Worm (Caenorhabditis elegans) whole organism, mixed stage, embryonic: ENCODE measurements around the gene ZK1010.10.

Experiments
- M03D4.4 ChIP-seq: sonication (generic microtip); optimal IDR thresholded peaks from 2 replicates; lab custom pipeline; 2017; ENCODE audit warnings: mild to moderate bottlenecking, missing genetic modification characterization, missing compliant biosample characterization
- bed-3 ChIP-seq: fragments of 200-800 bp; sonication (Bioruptor generic); optimal IDR thresholded peaks from 3 replicates; lab custom pipeline; 2018; ENCODE audit warnings: mild to moderate bottlenecking, missing genetic modification characterization, moderate library complexity, missing compliant biosample characterization
- blmp-1 ChIP-seq: fragments of 150-350 bp; optimal IDR thresholded peaks from 2 replicates; lab custom pipeline; 2014; ENCODE audit warnings: missing biosample characterization, missing genetic modification characterization
- ceh-39 ChIP-seq: fragments of 150-350 bp; optimal IDR thresholded peaks from 2 replicates; lab custom pipeline; 2014; ENCODE audit warnings: missing biosample characterization, missing genetic modification characterization
- ces-1 ChIP-seq: fragments of 150-350 bp; optimal IDR thresholded peaks from 2 replicates; lab custom pipeline; 2014; ENCODE audit warnings: missing biosample characterization, missing genetic modification reagents, missing genetic modification characterization
- cnd-1 ChIP-seq: fragments of 200-800 bp; sonication (Bioruptor generic); optimal IDR thresholded peaks from 2 replicates; lab custom pipeline; 2018; ENCODE audit warnings: mild to moderate bottlenecking, missing genetic modification characterization, missing compliant biosample characterization
- drap-1 ChIP-seq: fragments of 200-800 bp; sonication (Bioruptor generic); optimal IDR thresholded peaks from 3 replicates; lab custom pipeline; 2018; ENCODE audit warnings: mild to moderate bottlenecking, missing genetic modification characterization, missing compliant biosample characterization
- elt-1 ChIP-seq: sonication (generic microtip); optimal IDR thresholded peaks from 2 replicates; lab custom pipeline; 2017; ENCODE audit warnings: missing genetic modification characterization, mild to moderate bottlenecking, missing compliant biosample characterization, antibody characterized with exemption, moderate library complexity, borderline replicate concordance; ENCODE audit not compliant: insufficient read depth
- elt-3 ChIP-seq: fragments of 150-350 bp; optimal IDR thresholded peaks from 2 replicates; lab custom pipeline; 2014; ENCODE audit warnings: missing biosample characterization, missing genetic modification characterization
- flh-1 ChIP-seq: fragments of 200-800 bp; sonication (Bioruptor generic); optimal IDR thresholded peaks from 2 replicates; lab custom pipeline; 2018; ENCODE audit warnings: mild to moderate bottlenecking, missing genetic modification characterization, moderate library complexity, missing compliant biosample characterization
- ham-2 ChIP-seq: fragments of 200-800 bp; sonication (Bioruptor generic); optimal IDR thresholded peaks from 2 replicates; lab custom pipeline; 2018; ENCODE audit warnings: mild to moderate bottlenecking, missing genetic modification characterization, missing compliant biosample characterization
- hlh-1 ChIP-seq: fragments of 150-350 bp; optimal IDR thresholded peaks from 2 replicates; lab custom pipeline; 2014; ENCODE audit warnings: missing biosample characterization, missing genetic modification reagents, missing genetic modification characterization
- lin-32 ChIP-seq: fragments of 200-800 bp; sonication (Bioruptor generic); optimal IDR thresholded peaks from 2 replicates; lab custom pipeline; 2018; ENCODE audit warnings: mild to moderate bottlenecking, missing genetic modification characterization, missing compliant biosample characterization
- lsy-2 ChIP-seq: fragments of 150-350 bp; optimal IDR thresholded peaks from 2 replicates; lab custom pipeline; 2014; ENCODE audit warnings: missing biosample characterization, missing genetic modification characterization
- mab-5 ChIP-seq: fragments of 150-350 bp; optimal IDR thresholded peaks from 2 replicates; lab custom pipeline; 2014; ENCODE audit warnings: missing biosample characterization, missing genetic modification characterization
- mep-1 ChIP-seq: fragments of 150-350 bp; optimal IDR thresholded peaks from 2 replicates; lab custom pipeline; 2017; ENCODE audit warnings: missing biosample characterization, missing genetic modification reagents, missing genetic modification characterization, inconsistent platforms
- nhr-12 ChIP-seq: fragments of 150-350 bp; optimal IDR thresholded peaks from 2 replicates; lab custom pipeline; 2014; ENCODE audit warnings: missing biosample characterization, missing genetic modification characterization
- nhr-2 ChIP-seq: fragments of 150-350 bp; optimal IDR thresholded peaks from 2 replicates; lab custom pipeline; 2014; ENCODE audit warnings: missing biosample characterization, missing genetic modification characterization
- nhr-237 ChIP-seq: fragments of 150-350 bp; optimal IDR thresholded peaks from 2 replicates; lab custom pipeline; 2014; ENCODE audit warnings: missing biosample characterization, missing genetic modification characterization
- nhr-76 ChIP-seq: sonication (generic microtip); optimal IDR thresholded peaks from 2 replicates; lab custom pipeline; 2017; ENCODE audit warnings: missing biosample characterization, missing genetic modification characterization
- pha-4 ChIP-seq: fragments of 150-350 bp; optimal IDR thresholded peaks from 2 replicates; lab custom pipeline; 2018; ENCODE audit warnings: missing biosample characterization, missing genetic modification reagents, missing genetic modification characterization
- sem-2 ChIP-seq: fragments of 200-800 bp; sonication (Bioruptor generic); optimal IDR thresholded peaks from 2 replicates; lab custom pipeline; 2018; ENCODE audit warnings: mild to moderate bottlenecking, missing genetic modification characterization, missing compliant biosample characterization
- snpc-4 ChIP-seq: fragments of 150-350 bp; optimal IDR thresholded peaks from 2 replicates; lab custom pipeline; 2014; ENCODE audit warnings: missing biosample characterization, missing genetic modification characterization
- sptf-1 ChIP-seq: sonication (generic microtip); optimal IDR thresholded peaks from 2 replicates; lab custom pipeline; 2017; ENCODE audit warnings: mild to moderate bottlenecking, missing genetic modification characterization, moderate library complexity, missing compliant biosample characterization
- unc-120 ChIP-seq: sonication (generic microtip); optimal IDR thresholded peaks from 2 replicates; lab custom pipeline; 2017; ENCODE audit warnings: missing genetic modification characterization, missing compliant biosample characterization; ENCODE audit not compliant: poor library complexity, severe bottlenecking
- unc-62 ChIP-seq: fragments of 150-350 bp; optimal IDR thresholded peaks from 2 replicates; lab custom pipeline; 2014; ENCODE audit warnings: missing biosample characterization, missing genetic modification reagents, missing genetic modification characterization
- zip-8 ChIP-seq: fragments of 150-350 bp; optimal IDR thresholded peaks from 2 replicates; lab custom pipeline; 2014; ENCODE audit warnings: missing biosample characterization, missing genetic modification characterization

The ZK1010.10 gene

DNA sequence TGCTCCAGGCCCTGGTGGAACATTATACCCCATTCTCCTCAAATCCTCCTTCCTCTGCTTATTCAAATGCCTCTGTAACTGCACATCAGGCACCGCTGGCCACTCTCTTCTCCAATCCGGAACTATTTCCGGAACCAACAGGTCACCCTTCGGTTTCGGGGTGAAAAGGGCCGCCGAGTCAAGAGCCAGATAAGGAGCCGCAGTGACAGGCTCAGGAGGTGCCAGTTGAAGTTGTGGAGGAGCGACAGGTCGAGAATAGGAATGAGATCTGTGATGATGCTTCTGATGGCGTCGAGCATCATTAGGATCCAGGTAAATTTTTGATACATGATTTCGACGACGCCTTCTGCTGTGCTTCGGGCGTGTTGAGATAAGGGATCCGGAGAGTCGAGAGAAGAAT lies 3.9 kb upstream of the ZK1010.10 start:
- no peak for TF ChIP-seq snpc-4 (tag; lab: Kevin White, UChicago)
- TF ChIP-seq ceh-39 (tag; lab: Kevin White, UChicago): no peak
- no peak for TF ChIP-seq bed-3
- no peak for TF ChIP-seq flh-1 (GFP tag; lab: Kevin White, UChicago)
- TF ChIP-seq lin-32 (GFP tag; lab: Kevin White, UChicago): no peak
- no peak for TF ChIP-seq blmp-1
- TF ChIP-seq elt-1 (tag; lab: Kevin White, UChicago): no peak
- no peak for TF ChIP-seq cnd-1 (tag; lab: Kevin White, UChicago)

DNA sequence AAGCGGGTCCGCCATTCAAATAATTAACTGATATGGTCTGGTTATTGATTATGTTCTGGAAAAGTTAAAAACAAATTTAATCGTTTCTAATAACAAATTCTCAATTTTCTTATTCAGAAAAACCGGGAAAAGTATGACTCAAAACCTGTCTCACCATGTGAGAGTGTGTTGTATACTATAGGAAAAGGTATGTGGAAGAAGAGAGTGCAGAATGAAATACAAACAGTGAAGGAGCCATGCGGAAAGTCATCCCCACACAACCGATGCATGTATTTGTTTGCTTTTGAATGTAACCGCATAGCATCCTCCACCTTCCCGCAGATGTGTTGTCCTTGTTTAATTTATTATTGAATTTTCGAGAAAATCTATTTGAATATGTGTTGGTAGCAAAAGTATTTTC lies 1.7 kb upstream of the ZK1010.10 start, which contains the start of gene ZK1010.8:
Gene ZK1010.8 (minus strand): TSS at position 214 of the 400 bp plus-strand sequence.
- TF ChIP-seq cnd-1 (tag; lab: Kevin White, UChicago) (no peak), pha-4 (peak; percentile 34)
- TF ChIP-seq, all 35 proteins: peak for 1

DNA sequence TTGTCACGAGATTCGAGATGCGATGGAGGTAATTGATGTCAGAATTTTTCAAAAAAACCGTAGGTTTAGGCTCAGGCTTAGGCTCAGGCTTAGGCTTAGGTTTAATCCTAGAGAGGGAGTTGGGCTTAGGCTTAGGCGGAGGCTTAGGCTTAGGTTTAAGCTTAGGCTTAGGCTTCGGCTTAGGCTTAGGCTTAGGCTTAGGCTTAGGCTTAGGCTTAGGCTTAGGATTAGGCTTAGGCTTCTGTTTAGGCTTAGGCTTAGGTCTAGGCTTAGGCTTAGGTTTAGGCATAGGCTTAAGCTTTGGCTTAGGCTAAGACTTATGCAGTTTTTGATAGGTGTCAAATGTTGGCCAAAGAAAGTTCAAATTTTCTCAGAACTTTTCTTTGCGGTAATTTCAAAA lies 2.1 kb downstream of the ZK1010.10 start:
- TF ChIP-seq ham-2 (GFP tag; lab: Kevin White, UChicago) (peak; percentile 19), unc-62 (GFP tag; lab: Kevin White, UChicago) (no peak)

DNA sequence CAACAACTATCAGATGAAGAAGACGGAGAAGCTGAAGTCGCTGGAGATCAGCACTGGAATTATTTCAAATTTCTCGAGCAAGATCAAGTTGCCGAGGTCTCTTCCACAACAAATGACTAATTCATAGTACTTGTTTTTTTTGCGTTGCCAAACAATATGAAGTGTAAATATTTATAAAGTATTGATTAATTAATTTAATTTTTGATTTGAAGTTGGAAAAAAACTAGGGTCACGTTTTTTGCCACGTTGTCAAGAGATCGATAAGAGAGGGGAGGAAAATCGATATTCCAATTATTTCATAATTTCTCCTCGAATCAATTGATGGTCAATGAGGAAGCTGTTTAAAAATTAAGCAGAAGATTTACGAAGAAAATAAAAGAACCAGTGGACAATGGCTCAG lies 3.0 kb downstream of the ZK1010.10 start, which contains the start of gene snf-7:
Gene snf-7 (plus strand): TSS at position 301 of the 400 bp plus-strand sequence.
- TF ChIP-seq nhr-2 (tag; lab: Kevin White, UChicago): no peak

DNA sequence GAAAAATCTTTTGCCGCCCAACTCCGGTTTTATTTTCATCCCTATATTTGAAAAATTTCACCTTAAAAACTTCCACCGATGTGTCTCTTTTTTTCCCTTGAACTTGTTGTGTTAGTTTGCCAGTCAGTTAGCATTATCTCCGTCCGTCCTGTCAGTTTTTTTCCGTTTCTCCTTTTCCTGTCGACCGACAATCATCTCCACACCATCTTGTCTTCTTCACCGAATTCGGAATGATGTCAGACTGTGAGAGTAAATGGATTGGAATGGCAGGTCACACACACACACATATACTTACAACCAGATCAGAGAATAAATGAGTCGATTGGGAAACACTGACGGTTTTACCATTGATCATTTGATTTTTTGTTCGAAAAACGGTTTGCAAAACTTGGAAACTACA lies 9.7 kb downstream of the ZK1010.10 start:
- TF ChIP-seq sptf-1: no peak
- TF ChIP-seq lin-32 (GFP tag; lab: Kevin White, UChicago): no peak
- TF ChIP-seq nhr-12 (tag; lab: Kevin White, UChicago): no peak
- TF ChIP-seq blmp-1: no peak
- no peak for TF ChIP-seq mep-1 (tag; lab: Kevin White, UChicago)
- no peak for TF ChIP-seq snpc-4 (tag; lab: Kevin White, UChicago)
- TF ChIP-seq nhr-237 (tag; lab: Kevin White, UChicago): no peak
- no peak for TF ChIP-seq hlh-1 (tag; lab: Kevin White, UChicago)
- TF ChIP-seq lsy-2 (tag; lab: Kevin White, UChicago): no peak
- TF ChIP-seq ham-2 (GFP tag; lab: Kevin White, UChicago): no peak
- TF ChIP-seq sem-2 (GFP tag; lab: Kevin White, UChicago): no peak
- no peak for TF ChIP-seq pha-4
- no peak for TF ChIP-seq unc-120 (tag; lab: Kevin White, UChicago)

DNA sequence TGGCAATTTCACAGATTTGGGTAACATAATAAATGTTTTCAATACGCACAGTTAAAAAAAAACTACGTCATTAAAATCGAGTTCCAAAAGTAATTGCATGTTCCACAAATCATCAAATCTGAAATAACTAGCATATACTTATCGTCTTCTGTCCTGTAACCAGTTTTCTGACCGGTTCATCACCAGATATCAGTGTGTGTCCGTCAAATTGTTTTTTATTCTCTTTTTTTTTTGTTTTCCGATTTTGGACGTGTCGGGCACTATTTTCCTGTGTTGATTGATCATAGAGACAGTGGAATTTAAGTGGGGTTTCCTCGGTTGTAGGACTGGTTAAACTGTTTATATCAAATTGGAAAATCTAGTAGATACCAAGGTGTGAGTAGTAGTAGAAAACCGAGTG lies 11.7 kb downstream of the ZK1010.10 start:
- no peak for TF ChIP-seq M03D4.4 (tag; lab: Kevin White, UChicago)

DNA sequence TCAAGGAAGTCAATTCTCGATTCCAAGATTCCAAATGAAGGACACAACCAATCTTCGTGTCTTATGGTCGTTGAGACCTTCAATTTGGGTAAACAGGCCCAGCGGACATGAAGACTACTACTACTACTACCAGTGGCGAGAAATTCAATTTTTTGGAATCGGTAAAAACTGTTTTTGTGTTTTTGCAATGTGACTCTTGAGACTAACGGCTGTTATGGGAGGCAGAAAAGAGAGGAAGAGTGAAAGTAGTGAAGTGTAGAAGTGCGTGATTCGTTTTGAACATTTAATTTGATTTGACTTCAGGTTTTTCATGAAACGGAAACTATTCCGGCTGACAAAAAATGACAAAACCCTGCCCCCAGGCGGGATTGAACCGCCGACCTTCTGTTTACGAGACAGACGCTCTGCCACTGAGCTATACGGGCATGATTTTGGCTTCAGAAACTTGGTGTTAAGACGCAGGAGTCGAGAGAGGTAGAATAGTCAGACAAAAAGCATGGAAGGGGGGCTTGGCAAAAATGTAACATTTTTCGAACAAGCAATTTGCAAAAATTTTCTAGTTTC lies 13.7 kb downstream of the ZK1010.10 start:
- TF ChIP-seq nhr-12 (tag; lab: Kevin White, UChicago) (no peak), elt-1 (tag; lab: Kevin White, UChicago) (no peak), nhr-76 (tag; lab: Kevin White, UChicago) (no peak), ces-1 (no peak), drap-1 (GFP tag; lab: Kevin White, UChicago) (no peak), zip-8 (no peak), lin-32 (GFP tag; lab: Kevin White, UChicago) (no peak), lsy-2 (tag; lab: Kevin White, UChicago) (no peak), mab-5 (tag; lab: Kevin White, UChicago) (no peak), elt-3 (tag; lab: Kevin White, UChicago) (no peak)
